Fruit fly (Drosophila melanogaster) whole organism, wandering third instar larva: ENCODE results near the gene CG46383.

Experiments
- CG32264 ChIP-seq: fragments of 200-800 bp; sonication (Bioruptor generic); optimal IDR thresholded peaks from 2 replicates; lab custom pipeline; 2016; ENCODE audit warnings: missing biosample characterization, missing genetic modification characterization
- CG9705 ChIP-seq: fragments of 200-800 bp; sonication (Bioruptor generic); optimal IDR thresholded peaks from 2 replicates; lab custom pipeline; 2018; ENCODE audit warnings: missing biosample characterization, mild to moderate bottlenecking, missing genetic modification characterization
- CrebA ChIP-seq: fragments of 200-800 bp; sonication (Bioruptor generic); optimal IDR thresholded peaks from 2 replicates; lab custom pipeline; 2016; ENCODE audit warnings: missing biosample characterization, mild to moderate bottlenecking, missing genetic modification characterization, borderline replicate concordance
- Dfd ChIP-seq: fragments of >200 bp; optimal IDR thresholded peaks from 2 replicates; lab custom pipeline; 2017; ENCODE audit warnings: missing biosample characterization, missing genetic modification characterization
- Dif ChIP-seq: fragments of 200-275, 200-300 bp; sonication (Bioruptor generic); optimal IDR thresholded peaks from 2 replicates; lab custom pipeline; 2018; ENCODE audit warnings: missing biosample characterization, missing genetic modification characterization; ENCODE audit not compliant: partially characterized antibody
- GATAd ChIP-seq: sonication (Bioruptor generic); optimal IDR thresholded peaks from 2 replicates; lab custom pipeline; 2016; ENCODE audit warnings: missing biosample characterization, missing genetic modification characterization
- HLH106 ChIP-seq: fragments of 200-800 bp; optimal IDR thresholded peaks from 3 replicates; lab custom pipeline; 2019; ENCODE audit warnings: missing biosample characterization, mild to moderate bottlenecking, missing genetic modification characterization, moderate library complexity
- Hnf4 ChIP-seq: fragments of 200-800 bp; sonication (Bioruptor generic); optimal IDR thresholded peaks from 2 replicates; lab custom pipeline; 2016; ENCODE audit warnings: missing biosample characterization, mild to moderate bottlenecking, missing genetic modification characterization
- Hr78 ChIP-seq: fragments of >200 bp; optimal IDR thresholded peaks from 2 replicates; lab custom pipeline; 2017; ENCODE audit warnings: missing biosample characterization, missing genetic modification characterization
- Hr83 ChIP-seq: fragments of 200-300 bp; sonication (Bioruptor generic); optimal IDR thresholded peaks from 2 replicates; lab custom pipeline; 2016; ENCODE audit warnings: missing biosample characterization, mild to moderate bottlenecking, missing genetic modification characterization, moderate library complexity; ENCODE audit not compliant: poor library complexity, severe bottlenecking
- Jra ChIP-seq: sonication (Bioruptor generic); optimal IDR thresholded peaks from 2 replicates; lab custom pipeline; 2016; ENCODE audit warnings: missing biosample characterization, missing genetic modification characterization
- Mio ChIP-seq: sonication (Bioruptor generic); optimal IDR thresholded peaks from 2 replicates; lab custom pipeline; 2016; ENCODE audit warnings: missing biosample characterization, missing genetic modification characterization
- Myc ChIP-seq: fragments of >200 bp; optimal IDR thresholded peaks from 2 replicates; lab custom pipeline; 2017
- N ChIP-seq: fragments of >200 bp; optimal IDR thresholded peaks from 2 replicates; lab custom pipeline; 2018; ENCODE audit warnings: missing biosample characterization, missing external identifiers, missing genetic modification characterization
- OdsH ChIP-seq: fragments of 200-800 bp; sonication (Bioruptor generic); optimal IDR thresholded peaks from 2 replicates; lab custom pipeline; 2016; ENCODE audit warnings: missing biosample characterization, mild to moderate bottlenecking, missing genetic modification characterization
- Rel ChIP-seq, 2 experiments: fragments of 200-800 bp; sonication (Bioruptor generic) in 1 of 2; optimal IDR thresholded peaks; 2 replicates in 1 of 2; 3 replicates in 1 of 2; lab custom pipeline; 2016 to 2019; ENCODE audit warnings: mild to moderate bottlenecking in 2 of 2, missing biosample characterization in 2 of 2, missing genetic modification characterization in 2 of 2, moderate library complexity in 1 of 2
- Sp1 ChIP-seq: fragments of 200-800 bp; sonication (Bioruptor generic); optimal IDR thresholded peaks from 3 replicates; lab custom pipeline; 2019; ENCODE audit warnings: missing biosample characterization, mild to moderate bottlenecking, missing genetic modification characterization, moderate library complexity
- Vsx2 ChIP-seq: fragments of 200-300, 225-300 bp; sonication (Bioruptor generic); optimal IDR thresholded peaks from 2 replicates; lab custom pipeline; 2018; ENCODE audit warnings: missing biosample characterization, missing genetic modification characterization; ENCODE audit not compliant: partially characterized antibody
- brk ChIP-seq: fragments of 200-800 bp; sonication (Bioruptor generic); optimal IDR thresholded peaks from 2 replicates; lab custom pipeline; 2016; ENCODE audit warnings: missing biosample characterization, mild to moderate bottlenecking, missing genetic modification characterization
- dl ChIP-seq, 2 experiments: fragments of 175-275, 200-275 bp in 1 of 2; fragments of 200-275 bp in 1 of 2; sonication (Bioruptor generic); optimal IDR thresholded peaks; lab custom pipeline; 2018; ENCODE audit warnings: mild to moderate bottlenecking in 2 of 2, missing biosample characterization in 2 of 2, missing genetic modification characterization in 2 of 2, moderate library complexity in 2 of 2; ENCODE audit not compliant: partially characterized antibody in 2 of 2, insufficient read depth in 1 of 2
- dmrt93B ChIP-seq: fragments of 200-800 bp; sonication (Bioruptor generic); optimal IDR thresholded peaks from 2 replicates; lab custom pipeline; 2018; ENCODE audit warnings: missing biosample characterization, mild to moderate bottlenecking, missing genetic modification characterization
- dsf ChIP-seq: sonication (Bioruptor generic); optimal IDR thresholded peaks from 2 replicates; lab custom pipeline; 2016; ENCODE audit warnings: missing biosample characterization, missing genetic modification characterization, borderline replicate concordance
- ey ChIP-seq: fragments of 200-800 bp; sonication (Bioruptor generic); optimal IDR thresholded peaks from 2 replicates; lab custom pipeline; 2016; ENCODE audit warnings: missing biosample characterization, missing genetic modification characterization
- foxo ChIP-seq, 2 experiments: fragments of 200-800 bp; sonication (Bioruptor generic); optimal IDR thresholded peaks; 2 replicates in 1 of 2; 3 replicates in 1 of 2; lab custom pipeline; 2016 to 2017; ENCODE audit warnings: missing biosample characterization in 2 of 2, missing genetic modification characterization in 2 of 2
- fru ChIP-seq: fragments of 200-800 bp; sonication (Bioruptor generic); optimal IDR thresholded peaks from 3 replicates; lab custom pipeline; 2016; ENCODE audit warnings: missing biosample characterization, mild to moderate bottlenecking, missing genetic modification characterization
- h ChIP-seq: fragments of 200-800 bp; sonication (Bioruptor generic); optimal IDR thresholded peaks from 3 replicates; lab custom pipeline; 2016; ENCODE audit warnings: missing biosample characterization, mild to moderate bottlenecking, missing genetic modification characterization
- pan ChIP-seq: fragments of >200 bp; optimal IDR thresholded peaks from 2 replicates; lab custom pipeline; 2017
- psq ChIP-seq: fragments of 200-800 bp; sonication (Bioruptor generic); optimal IDR thresholded peaks from 3 replicates; lab custom pipeline; 2017; ENCODE audit warnings: missing biosample characterization, mild to moderate bottlenecking, missing genetic modification characterization, moderate library complexity
- rgr ChIP-seq: fragments of 200-800 bp; sonication (Bioruptor generic); optimal IDR thresholded peaks from 3 replicates; lab custom pipeline; 2016; ENCODE audit warnings: missing biosample characterization, mild to moderate bottlenecking, missing genetic modification characterization
- sage ChIP-seq: fragments of 200-800 bp; sonication (Bioruptor generic); optimal IDR thresholded peaks from 2 replicates; lab custom pipeline; 2016; ENCODE audit warnings: missing biosample characterization, mild to moderate bottlenecking, missing genetic modification characterization
- tai ChIP-seq: sonication (Bioruptor generic); optimal IDR thresholded peaks from 2 replicates; lab custom pipeline; 2016; ENCODE audit warnings: missing biosample characterization, missing genetic modification characterization
- usp ChIP-seq: fragments of >200 bp; optimal IDR thresholded peaks from 2 replicates; lab custom pipeline; 2017; ENCODE audit warnings: missing biosample characterization, missing genetic modification characterization

The CG46383 gene

dm6 chr3R:15925329-15925728 is 25.4 kb downstream of the CG46383 start, which contains the start of gene CG34276:
TSS of gene CG34276 (plus strand) at chr3R:15925629.
- TF ChIP-seq Sp1 (GFP tag; lab: Kevin White, UChicago) (no peak), dl (GFP tag; optimal IDR thresholded peaks at IDR 0.05; lab: Kevin White, UChicago; ENCODE audit: insufficient read depth in 1 of 2, partially characterized antibody in 2 of 2) (no peak), sage (GFP tag; lab: Kevin White, UChicago) (no peak), CG9705 (no peak), usp (GFP tag; lab: Kevin White, UChicago) (no peak), HLH106 (tag; lab: Kevin White, UChicago) (no peak), ey (GFP tag; lab: Kevin White, UChicago) (no peak), Rel (GFP tag; optimal IDR thresholded peaks at IDR 0.05; lab: Kevin White, UChicago) (no peak), Rel (tag; optimal IDR thresholded peaks at IDR 0.05; lab: Kevin White, UChicago) (no peak), dsf (GFP tag; lab: Kevin White, UChicago) (no peak), GATAd (GFP tag; lab: Kevin White, UChicago) (no peak), CrebA (no peak), Myc (lab: Kevin White, UChicago) (no peak), Jra (no peak), Hr78 (GFP tag; lab: Kevin White, UChicago) (no peak), psq (no peak), foxo (GFP tag; optimal IDR thresholded peaks at IDR 0.05; lab: Kevin White, UChicago) (no peak), rgr (GFP tag; lab: Kevin White, UChicago) (no peak)

- TF ChIP-seq dsf (GFP tag; lab: Kevin White, UChicago) (no peak), Dif (GFP tag; lab: Kevin White, UChicago) (no peak), fru (no peak), GATAd (GFP tag; lab: Kevin White, UChicago) (no peak), N (GFP tag; lab: Kevin White, UChicago) (no peak), Mio (no peak), Hr78 (GFP tag; lab: Kevin White, UChicago) (no peak), Vsx2 (GFP tag; lab: Kevin White, UChicago) (no peak), Hnf4 (GFP tag; lab: Kevin White, UChicago) (no peak), rgr (GFP tag; lab: Kevin White, UChicago) (no peak), foxo (GFP tag; optimal IDR thresholded peaks at IDR 0.05; lab: Kevin White, UChicago) (no peak), pan (lab: Kevin White, UChicago) (no peak), Dfd (GFP tag; lab: Kevin White, UChicago) (no peak), sage (GFP tag; lab: Kevin White, UChicago) (no peak), tai (GFP tag; lab: Kevin White, UChicago) (no peak), brk (GFP tag; lab: Kevin White, UChicago) (no peak), dl (GFP tag; optimal IDR thresholded peaks at IDR 0.05; lab: Kevin White, UChicago; ENCODE audit: insufficient read depth in 1 of 2, partially characterized antibody in 2 of 2) (no peak), psq (no peak), CrebA (no peak)
Observed at dm6 chr3R:15922622-15923574, 27.8 kb downstream of the CG46383 start.

dm6 chr3R:15921747-15922146 is 29.0 kb downstream of the CG46383 start:
- no peak for TF ChIP-seq HLH106 (tag; lab: Kevin White, UChicago)
- TF ChIP-seq dsf (GFP tag; lab: Kevin White, UChicago) = no peak
- TF ChIP-seq brk (GFP tag; lab: Kevin White, UChicago) = no peak
- TF ChIP-seq CrebA = no peak
- TF ChIP-seq ey (GFP tag; lab: Kevin White, UChicago) = no peak
- no peak for TF ChIP-seq foxo (GFP tag; optimal IDR thresholded peaks at IDR 0.05; lab: Kevin White, UChicago)
- TF ChIP-seq dmrt93B = no peak

- TF ChIP-seq dmrt93B = no peak
- no peak for TF ChIP-seq Hr78 (GFP tag; lab: Kevin White, UChicago)
- no peak for TF ChIP-seq GATAd (GFP tag; lab: Kevin White, UChicago)
- TF ChIP-seq Vsx2 (GFP tag; lab: Kevin White, UChicago) = no peak
- TF ChIP-seq sage (GFP tag; lab: Kevin White, UChicago) = no peak
- TF ChIP-seq OdsH = no peak
- peak; percentile 56 for TF ChIP-seq Jra
- TF ChIP-seq rgr (GFP tag; lab: Kevin White, UChicago) = peak; percentile 8
- TF ChIP-seq dl (GFP tag; optimal IDR thresholded peaks at IDR 0.05; lab: Kevin White, UChicago; ENCODE audit: insufficient read depth in 1 of 2, partially characterized antibody in 2 of 2) = peak; percentile 55 to 72
- TF ChIP-seq psq = no peak
- TF ChIP-seq Mio = no peak
- TF ChIP-seq CrebA = peak; percentile 2
- TF ChIP-seq Myc (lab: Kevin White, UChicago) = no peak
- no peak for TF ChIP-seq CG32264 (GFP tag; lab: Kevin White, UChicago)
- TF ChIP-seq Dfd (GFP tag; lab: Kevin White, UChicago) = peak; percentile 34
- no peak for TF ChIP-seq HLH106 (tag; lab: Kevin White, UChicago)
- TF ChIP-seq fru = peak; percentile 15
- TF ChIP-seq Dif (GFP tag; lab: Kevin White, UChicago) = peak; percentile 46
- TF ChIP-seq pan (lab: Kevin White, UChicago) = no peak
- peak in 1 of 2 experiments; percentile 8 for TF ChIP-seq foxo (GFP tag; optimal IDR thresholded peaks at IDR 0.05; lab: Kevin White, UChicago)
- TF ChIP-seq Rel (GFP tag; optimal IDR thresholded peaks at IDR 0.05; lab: Kevin White, UChicago) = no peak
- TF ChIP-seq Rel (tag; optimal IDR thresholded peaks at IDR 0.05; lab: Kevin White, UChicago) = peak; percentile 11
- TF ChIP-seq Hr83 = peak; percentile 78
- no peak for TF ChIP-seq dsf (GFP tag; lab: Kevin White, UChicago)
- TF ChIP-seq h (GFP tag; lab: Kevin White, UChicago) = peak; percentile 48
Observed at dm6 chr3R:15920751-15921156, 30.0 kb downstream of the CG46383 start, which contains the start of gene Fbxl7. TSS of gene Fbxl7 (plus strand) at chr3R:15920898.
